Worm (Caenorhabditis elegans) whole organism, dauer: ENCODE data around the gene gldi-3.

Experiments
- unc-62 ChIP-seq: sonication (generic microtip); optimal IDR thresholded peaks from 2 replicates; lab custom pipeline; 2017; ENCODE audit warnings: missing biosample characterization, missing genetic modification reagents, missing genetic modification characterization

The gldi-3 gene

DNA sequence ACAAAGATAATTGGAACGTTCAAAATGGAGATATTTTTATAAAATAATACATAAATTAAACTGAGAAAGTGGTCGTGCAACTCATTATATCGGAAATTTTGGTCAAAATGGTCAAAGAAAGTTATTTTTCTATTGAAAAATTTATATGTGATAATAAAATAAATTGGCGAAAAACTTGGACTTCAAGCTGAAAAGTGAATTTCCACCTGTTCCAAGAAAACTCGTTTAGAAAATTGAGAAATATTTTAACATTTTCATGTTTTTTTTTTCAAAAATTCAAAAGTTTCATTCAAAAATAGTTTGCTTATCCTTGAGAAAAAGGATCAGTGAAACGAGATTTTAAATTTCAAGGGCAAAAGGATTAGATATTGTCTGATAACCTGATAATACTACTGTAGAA, 882 bp downstream of the gldi-3 start:
- TF ChIP-seq unc-62 = no peak

DNA sequence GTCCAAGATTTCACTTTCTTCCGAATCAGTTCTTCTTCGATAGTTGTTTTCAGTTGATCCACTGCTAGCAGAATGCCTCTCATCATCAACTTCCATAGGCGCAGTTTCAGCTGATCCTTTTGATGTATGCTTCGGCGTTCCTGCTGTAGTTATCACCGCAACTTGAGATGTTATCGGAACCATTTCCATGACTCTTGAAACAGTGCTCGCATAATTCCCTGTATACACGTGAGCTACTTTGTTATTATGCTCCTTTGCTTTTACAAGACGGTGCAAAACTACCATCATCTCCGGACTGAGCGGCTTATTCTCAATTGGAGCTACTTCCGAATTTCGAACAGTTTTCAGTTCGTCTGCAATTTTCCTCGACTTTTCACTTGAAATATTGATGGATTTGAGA, 2.7 kb downstream of the gldi-3 start:
- no peak for TF ChIP-seq unc-62

ce11 chrII:9275173-9275572, 4.7 kb downstream of the gldi-3 start:
- TF ChIP-seq unc-62 = no peak

- no peak for TF ChIP-seq unc-62
Measured at ce11 chrII:9274734-9275133, 5.2 kb downstream of the gldi-3 start.

DNA sequence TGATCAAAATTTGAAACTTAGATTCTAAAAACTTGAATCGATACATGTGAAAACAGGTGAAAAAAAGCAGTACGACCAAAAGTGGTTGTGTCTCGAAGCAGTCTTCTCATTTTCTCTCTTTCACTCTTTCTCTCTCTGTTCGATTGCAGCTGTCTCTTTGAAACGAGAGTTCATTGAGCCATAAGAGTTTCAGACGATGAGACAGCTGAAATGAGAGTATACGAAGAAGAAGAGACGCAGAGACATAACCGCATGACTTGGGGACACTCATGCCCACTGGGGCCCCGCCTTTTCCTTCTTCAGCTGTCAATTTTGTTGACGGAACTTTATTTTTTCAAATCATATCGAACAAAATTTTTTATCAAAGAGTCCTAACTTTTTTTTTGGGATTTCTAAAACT, 5.9 kb downstream of the gldi-3 start:
- no peak for TF ChIP-seq unc-62

ce11 chrII:9272942-9273341, 7.0 kb downstream of the gldi-3 start, which contains the start of gene C01G6.4:
Gene C01G6.4, minus strand, starts transcription at chrII:9273042.
- TF ChIP-seq unc-62 = no peak

ce11 chrII:9271285-9271684, 8.6 kb downstream of the gldi-3 start:
- TF ChIP-seq unc-62 = no peak

ce11 chrII:9269588-9269987, 10.3 kb downstream of the gldi-3 start, which contains the start of gene C01G6.3:
Gene C01G6.3, plus strand, starts transcription at chrII:9269888.
- no peak for TF ChIP-seq unc-62

ce11 chrII:9268983-9269382, 10.9 kb downstream of the gldi-3 start:
- TF ChIP-seq unc-62 = no peak

DNA sequence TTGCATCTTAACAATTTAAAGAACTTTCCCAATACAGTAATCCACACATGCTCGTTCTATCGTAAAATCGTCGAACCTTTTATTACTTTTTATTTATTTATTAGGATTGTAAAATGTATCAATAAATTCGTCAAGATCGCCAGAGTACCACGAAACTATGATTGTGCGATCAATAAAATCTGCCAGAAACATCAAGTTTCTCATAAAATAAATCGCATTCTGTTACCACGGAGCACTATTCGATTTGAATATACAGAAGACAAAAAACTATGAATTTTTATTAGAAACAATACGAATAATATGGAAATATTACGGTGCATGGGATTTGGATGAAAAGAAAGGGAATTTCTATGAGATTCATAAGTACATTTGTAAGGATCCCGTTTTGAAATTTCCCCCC, 13.1 kb downstream of the gldi-3 start, which contains the start of gene C01G6.2:
Gene C01G6.2, plus strand, starts transcription at position 301 of the 400 bp plus-strand sequence.
- no peak for TF ChIP-seq unc-62

ce11 chrII:9266252-9266651, 13.6 kb downstream of the gldi-3 start:
- TF ChIP-seq unc-62 = no peak

- TF ChIP-seq unc-62 = no peak
Measured at ce11 chrII:9265705-9266104, 14.2 kb downstream of the gldi-3 start.

DNA sequence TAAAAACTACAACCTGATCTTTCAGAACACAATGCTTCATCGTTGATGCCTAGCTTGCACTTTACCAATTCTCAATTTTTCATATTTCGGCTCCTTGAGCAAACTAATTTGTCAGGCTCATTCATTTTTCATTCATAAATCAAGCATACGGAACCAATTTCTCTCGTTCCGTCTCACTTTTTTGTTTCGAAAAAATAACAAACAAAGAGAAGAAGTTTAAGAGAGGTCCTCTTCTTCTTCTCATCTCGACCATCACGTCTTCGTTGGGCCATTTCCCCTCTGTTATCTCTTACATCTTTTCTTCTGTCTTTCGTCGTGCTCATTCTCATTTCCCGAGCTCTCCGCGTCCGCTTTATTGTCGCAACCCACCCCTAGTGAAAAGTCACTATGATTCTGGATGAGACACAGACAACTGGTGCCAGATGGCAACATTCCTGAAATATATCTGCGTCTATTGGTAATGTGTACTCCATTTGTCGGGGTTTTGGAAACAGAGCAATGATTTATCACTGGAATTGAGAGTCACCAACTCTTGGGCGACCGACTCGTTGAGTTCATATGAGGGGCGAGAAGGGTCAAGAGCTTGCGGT, 15.1 kb downstream of the gldi-3 start:
- TF ChIP-seq unc-62 = no peak

DNA sequence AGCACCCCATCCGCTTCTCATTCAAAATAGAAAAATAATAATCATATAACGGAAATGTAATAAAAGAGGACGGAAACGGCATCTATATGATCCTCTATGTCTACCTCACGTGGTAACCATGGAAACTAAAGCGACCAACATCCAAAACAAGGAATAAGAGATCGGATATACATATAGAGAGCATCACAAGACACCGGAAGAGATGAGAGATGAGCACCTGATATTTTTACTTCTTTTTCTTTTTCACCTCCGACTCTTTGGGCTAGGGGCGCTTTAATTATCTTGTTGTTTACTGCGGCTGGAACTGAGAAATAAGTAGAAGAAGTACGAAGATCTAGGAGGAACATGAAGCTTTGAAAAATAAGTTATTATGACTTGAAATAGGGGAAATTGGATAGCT, 16.1 kb downstream of the gldi-3 start:
- TF ChIP-seq unc-62 = no peak

DNA sequence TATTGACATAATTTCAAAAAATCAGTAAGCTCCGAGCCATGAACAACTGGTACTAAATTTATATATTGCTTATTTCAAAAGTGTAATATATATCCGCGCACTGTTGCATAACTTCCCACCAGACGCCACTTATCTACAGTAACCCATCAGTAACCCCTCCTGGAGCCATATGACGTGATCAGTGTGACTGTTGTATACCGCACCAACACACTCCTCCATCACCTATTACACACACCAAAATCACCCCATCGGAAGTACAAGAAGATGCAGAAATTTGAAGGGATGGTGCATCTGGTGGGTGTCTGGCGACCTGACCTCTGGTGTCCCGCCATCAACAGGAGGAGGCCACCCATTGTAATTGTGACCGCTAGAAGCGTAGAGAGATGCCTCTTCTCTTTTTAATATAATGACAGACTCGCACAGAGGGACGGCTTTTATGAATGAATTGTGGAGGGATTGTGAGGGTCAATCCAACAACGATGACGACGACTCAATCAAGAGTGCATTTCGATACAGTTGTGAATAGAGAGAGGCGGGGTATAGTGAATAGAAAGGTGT, 17.0 kb downstream of the gldi-3 start:
- TF ChIP-seq unc-62 = no peak

DNA sequence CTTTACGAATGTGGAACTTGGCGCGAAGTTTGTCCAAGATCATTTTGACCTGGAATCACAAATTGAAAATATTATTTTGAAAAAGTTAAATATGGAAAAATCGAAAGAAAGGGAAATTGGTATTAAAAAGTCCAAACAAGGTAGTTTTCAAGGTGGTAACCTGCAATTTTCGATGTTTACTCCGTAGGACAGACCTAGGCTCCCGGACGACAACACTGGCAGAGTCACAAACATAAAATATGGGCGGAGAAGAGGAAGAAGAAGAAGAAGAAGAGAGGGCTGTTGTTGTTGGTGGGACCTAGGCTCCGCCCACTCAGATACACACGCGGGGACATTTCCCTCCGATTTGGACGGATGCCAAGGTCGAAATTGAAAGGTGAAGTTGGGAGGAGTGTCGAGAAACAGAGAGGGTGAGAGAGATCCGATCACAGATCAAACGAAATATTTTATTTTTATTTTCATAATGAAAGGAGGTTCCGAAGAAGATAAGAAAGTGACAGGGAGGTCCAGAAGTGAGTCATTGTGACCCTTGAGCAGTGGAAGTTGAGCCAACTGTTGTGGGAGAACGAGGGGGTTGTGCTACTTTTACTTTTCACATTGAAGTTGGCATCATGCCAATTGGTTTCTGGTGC, 17.9 kb downstream of the gldi-3 start, which contains the start of gene aqp-2:
Gene aqp-2, minus strand, starts transcription at position 51 of the 632 bp plus-strand sequence.
- TF ChIP-seq unc-62 = no peak

DNA sequence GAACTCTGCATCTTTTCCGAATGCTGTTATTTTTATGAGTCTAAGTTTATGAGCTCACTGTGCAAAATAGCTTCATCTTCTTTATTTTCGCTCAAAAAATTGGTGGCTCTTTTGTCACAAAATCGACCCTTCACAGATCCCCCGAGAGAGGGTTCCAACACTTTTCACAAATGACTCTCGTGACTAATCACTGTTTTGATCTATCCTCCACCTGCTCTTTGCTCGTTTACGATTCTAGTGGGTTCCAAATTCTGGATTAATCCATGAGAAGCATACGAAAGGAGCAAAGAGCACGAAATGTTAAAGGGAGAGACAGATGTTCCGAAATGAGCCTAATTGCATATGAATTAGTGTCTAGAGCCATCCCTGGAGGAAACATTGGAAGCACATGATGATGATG, 18.5 kb downstream of the gldi-3 start:
- no peak for TF ChIP-seq unc-62

ce11 chrII:9260026-9260425, 19.9 kb downstream of the gldi-3 start:
- TF ChIP-seq unc-62 = no peak
